Worm (Caenorhabditis elegans): ENCODE results near the gene eef-1B.2.

DNA sequence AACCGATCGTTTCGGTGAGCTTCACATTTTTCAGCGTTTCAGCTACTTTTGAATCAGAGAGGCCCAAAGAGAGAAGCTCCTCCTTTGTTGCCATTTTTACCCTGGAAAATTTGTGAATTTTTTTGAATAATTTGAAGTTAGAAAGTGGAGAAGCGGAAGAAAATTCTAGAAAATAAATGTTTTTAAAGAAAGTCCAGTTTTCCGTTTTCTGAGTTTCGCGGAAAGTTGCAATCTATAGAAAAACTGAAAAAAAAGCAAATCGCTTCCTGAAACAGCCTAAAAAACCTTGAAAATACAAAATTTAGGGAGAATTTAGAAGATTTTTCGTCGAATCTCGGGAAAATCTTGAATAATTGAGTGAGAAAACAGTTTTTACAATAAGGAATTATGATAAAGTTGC, 24.0 kb upstream of the eef-1B.2 start, which contains the start of gene qars-1:
- no peak for TF ChIP-seq lin-13 (tag; optimal IDR thresholded peaks at IDR 0.05)
- TF ChIP-seq ces-1 (GFP tag; optimal IDR thresholded peaks at IDR 0.05) = no peak
- TF ChIP-seq unc-39 (tag; optimal IDR thresholded peaks at IDR 0.05) = no peak
- no peak for TF ChIP-seq mls-2 (tag; optimal IDR thresholded peaks at IDR 0.05)
- no peak for TF ChIP-seq nhr-28 (tag; optimal IDR thresholded peaks at IDR 0.05)
- TF ChIP-seq M03D4.4 (tag; optimal IDR thresholded peaks at IDR 0.05) = no peak
